Fruit fly (Drosophila melanogaster) S2 (cell line): ENCODE measurements around the gene CG6785.

ENCODE experiments used
- CG8478 ChIP-seq: fragments of >200 bp; optimal IDR thresholded peaks from 2 replicates; lab custom pipeline; 2018
- CTCF ChIP-seq, 2 experiments: fragments of >200 bp; optimal IDR thresholded peaks; 2 replicates each; lab custom pipeline; 2018

dm6 chr2L:12013741-12014393, 31.1 kb downstream of the CG6785 start:
- TF ChIP-seq CG8478 (lab: Kevin White, UChicago) (no peak), CTCF (optimal IDR thresholded peaks at IDR 0.05; lab: Kevin White, UChicago) (no peak)
